Worm (Caenorhabditis elegans): ENCODE measurements around the gene srj-37.

- TF ChIP-seq T22C8.4 (GFP tag; IDR thresholded peaks at IDR 0.05) (no peak), ztf-29 (GFP tag; IDR thresholded peaks at IDR 0.05) (no peak), klf-2 (GFP tag; conservative IDR thresholded peaks at IDR 0.05) (no peak), flt-1 (GFP tag; IDR thresholded peaks at IDR 0.05) (no peak)
These were observed 21.8 kb downstream of the srj-37 start, which contains the start of gene F31F4.17 for ce11 chrV:660210-660609.

Data from whole organism, midembryonic.